Fruit fly (Drosophila melanogaster): Measurements from ENCODE around the gene repo.

The repo gene

dm6 chr3R:18243718-18244170, 7.8 kb downstream of the repo start (continued):
- TF ChIP-seq ac (GFP tag; optimal IDR thresholded peaks at IDR 0.05) (no peak), Hsf (GFP tag; optimal IDR thresholded peaks at IDR 0.05) (no peak), Pdp1 (GFP tag; optimal IDR thresholded peaks at IDR 0.05) (peak in 1 of 2 experiments; percentile 15), Hmx (GFP tag; optimal IDR thresholded peaks at IDR 0.05) (no peak), fd3F (GFP tag; optimal IDR thresholded peaks at IDR 0.05) (no peak), CG4617 (GFP tag; optimal IDR thresholded peaks at IDR 0.05; ENCODE audit: borderline replicate concordance) (no peak), pfk (GFP tag; optimal IDR thresholded peaks at IDR 0.05) (peak; percentile 2), CG7556 (GFP tag; optimal IDR thresholded peaks at IDR 0.05) (no peak), schlank (tag; optimal IDR thresholded peaks at IDR 0.05) (peak; percentile 3), Oaz (GFP tag; IDR thresholded peaks at IDR 0.05) (no peak), eyg (GFP tag; optimal IDR thresholded peaks at IDR 0.05) (no peak), CG2120 (GFP tag; optimal IDR thresholded peaks at IDR 0.05) (peak; percentile 2), D19B (GFP tag; optimal IDR thresholded peaks at IDR 0.05) (peak; percentile 6), zfh1 (GFP tag; IDR thresholded peaks at IDR 0.05) (no peak; the same call in 2 of the 3 replicates), pum (GFP tag; optimal IDR thresholded peaks at IDR 0.05) (no peak), nom (GFP tag; optimal IDR thresholded peaks at IDR 0.05) (no peak), CG31365 (tag; optimal IDR thresholded peaks at IDR 0.05) (no peak), Dip2 (GFP tag; IDR thresholded peaks at IDR 0.05) (no peak), CG6254 (GFP tag; optimal IDR thresholded peaks at IDR 0.05) (peak; percentile 30), CG12236 (GFP tag; optimal IDR thresholded peaks at IDR 0.05) (no peak), shn (GFP tag; optimal IDR thresholded peaks at IDR 0.05) (no peak), CG10979 (tag; optimal IDR thresholded peaks at IDR 0.05) (no peak), Trl (optimal IDR thresholded peaks at IDR 0.05) (no peak), Trl (GFP tag; optimal IDR thresholded peaks at IDR 0.05) (no peak), Opbp (GFP tag; IDR thresholded peaks at IDR 0.05; ENCODE audit: partially characterized antibody) (no peak), vfl (GFP tag; optimal IDR thresholded peaks at IDR 0.05) (peak; percentile 24), CG1792 (GFP tag; optimal IDR thresholded peaks at IDR 0.05) (no peak), Hand (GFP tag; optimal IDR thresholded peaks at IDR 0.05) (no peak), wor (GFP tag; IDR thresholded peaks at IDR 0.05) (no peak), Fer3 (tag; optimal IDR thresholded peaks at IDR 0.05) (no peak), HmgD (GFP tag; optimal IDR thresholded peaks at IDR 0.05) (no peak), pan (optimal IDR thresholded peaks at IDR 0.05) (no peak), pan (GFP tag; optimal IDR thresholded peaks at IDR 0.05 in 1 of 2, IDR thresholded peaks at IDR 0.05 in 1 of 2) (peak in 1 of 2 experiments; percentile 14), CG6765 (GFP tag; optimal IDR thresholded peaks at IDR 0.05) (peak; percentile 28), hkb (optimal IDR thresholded peaks at IDR 0.05) (no peak), hkb (GFP tag; IDR thresholded peaks at IDR 0.05) (no peak), Tbp (GFP tag; optimal IDR thresholded peaks at IDR 0.05) (no peak), h (optimal IDR thresholded peaks at IDR 0.05) (no peak), CG9215 (GFP tag; IDR thresholded peaks at IDR 0.05) (no peak), cato (GFP tag; optimal IDR thresholded peaks at IDR 0.05; ENCODE audit: borderline replicate concordance) (no peak), CG13287 (GFP tag; IDR thresholded peaks at IDR 0.05; ENCODE audit: partially characterized antibody) (no peak), PHDP (tag; optimal IDR thresholded peaks at IDR 0.05) (no peak), CG11723 (GFP tag; optimal IDR thresholded peaks at IDR 0.05) (no peak), CG11085 (GFP tag; IDR thresholded peaks at IDR 0.05) (no peak), CG33213 (GFP tag; optimal IDR thresholded peaks at IDR 0.05) (peak; percentile 10), Poxn (GFP tag; IDR thresholded peaks at IDR 0.05) (no peak), fd96Cb (tag; optimal IDR thresholded peaks at IDR 0.05) (no peak), Dip3 (GFP tag; optimal IDR thresholded peaks at IDR 0.05) (no peak), CG14667 (GFP tag; IDR thresholded peaks at IDR 0.05) (no peak), Sry-δ (GFP tag; optimal IDR thresholded peaks at IDR 0.05) (no peak), CG11456 (GFP tag; IDR thresholded peaks at IDR 0.05) (peak; percentile 14; the same call in 1 of the 3 replicates), p53 (GFP tag; optimal IDR thresholded peaks at IDR 0.05) (no peak), CG13123 (GFP tag; optimal IDR thresholded peaks at IDR 0.05) (no peak)
